Worm (Caenorhabditis elegans) whole organism, L1 larva: ENCODE data around the gene W08G11.3.

Experiments used
- C04F5.9 ChIP-seq: sonication (generic microtip); optimal IDR thresholded peaks from 2 replicates; lab custom pipeline; 2016; ENCODE audit warnings: missing genetic modification characterization, missing compliant biosample characterization
- ceh-82 ChIP-seq, 3 experiments: fragments of 150-350 bp in 1 of 3; sonication (generic microtip) in 2 of 3; optimal IDR thresholded peaks; 2 replicates each; lab custom pipeline; 2014 to 2017; ENCODE audit warnings: missing biosample characterization in 3 of 3, missing genetic modification characterization in 3 of 3
- elt-2 ChIP-seq: sonication (generic microtip); optimal IDR thresholded peaks from 2 replicates; lab custom pipeline; 2016; ENCODE audit warnings: missing genetic modification characterization, mild to moderate bottlenecking, inconsistent platforms, missing compliant biosample characterization, missing genetic modification reagents
- fkh-10 ChIP-seq: sonication (generic microtip); optimal IDR thresholded peaks from 2 replicates; lab custom pipeline; 2017; ENCODE audit warnings: missing biosample characterization, missing genetic modification reagents, missing genetic modification characterization
- fos-1 ChIP-seq: fragments of 150-350 bp; optimal IDR thresholded peaks from 2 replicates; lab custom pipeline; 2014; ENCODE audit warnings: missing biosample characterization, missing genetic modification characterization
- mdl-1 ChIP-seq, 2 experiments: fragments of 150-350 bp; optimal IDR thresholded peaks; 2 replicates each; lab custom pipeline; 2014 to 2017; ENCODE audit warnings: missing biosample characterization in 2 of 2, missing genetic modification characterization in 2 of 2, inconsistent platforms in 1 of 2
- nhr-12 ChIP-seq: sonication (generic microtip); optimal IDR thresholded peaks from 2 replicates; lab custom pipeline; 2017; ENCODE audit warnings: missing biosample characterization, missing genetic modification characterization
- skn-1 ChIP-seq: fragments of 150-350 bp; optimal IDR thresholded peaks from 2 replicates; lab custom pipeline; 2014; ENCODE audit warnings: missing biosample characterization, missing genetic modification characterization
- tbx-2 ChIP-seq: sonication (generic microtip); optimal IDR thresholded peaks from 2 replicates; lab custom pipeline; 2016; ENCODE audit warnings: missing genetic modification characterization, missing compliant biosample characterization
- unc-62 ChIP-seq: fragments of 150-350 bp; optimal IDR thresholded peaks from 2 replicates; lab custom pipeline; 2014; ENCODE audit warnings: missing biosample characterization, missing genetic modification reagents, missing genetic modification characterization

DNA sequence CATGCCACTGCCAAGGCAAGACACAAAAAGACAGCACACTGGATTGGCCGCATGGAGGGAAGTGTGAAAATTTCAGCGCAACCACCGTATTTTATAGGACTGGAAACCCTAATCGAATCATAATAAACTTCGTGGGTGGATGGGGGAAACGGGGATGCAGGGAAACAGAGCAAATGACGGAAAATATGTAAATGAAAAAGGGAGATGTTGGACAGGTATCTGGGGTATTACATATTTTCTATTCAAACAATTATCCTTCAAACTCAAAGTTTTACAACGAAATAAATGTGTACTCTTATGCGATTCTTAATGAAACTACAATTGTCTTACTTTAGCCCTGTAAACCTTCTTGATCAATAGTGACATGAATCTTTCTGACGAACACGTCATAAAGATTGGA, 52.3 kb downstream of the W08G11.3 start, which contains the start of gene F26D2.16:
- TF ChIP-seq ceh-82 (tag; optimal IDR thresholded peaks at IDR 0.05; lab: Kevin White, UChicago) (no peak), tbx-2 (tag; lab: Kevin White, UChicago) (no peak), skn-1 (tag; lab: Kevin White, UChicago) (no peak), fos-1 (tag; lab: Kevin White, UChicago) (no peak), fkh-10 (no peak), nhr-12 (no peak), C04F5.9 (tag; lab: Kevin White, UChicago) (no peak), unc-62 (GFP tag; lab: Kevin White, UChicago) (no peak), mdl-1 (tag; optimal IDR thresholded peaks at IDR 0.05; lab: Kevin White, UChicago) (no peak), elt-2 (tag; lab: Kevin White, UChicago) (no peak)
